Fruit fly (Drosophila melanogaster) whole organism, embryonic: Measurements from ENCODE around the gene Ppm1.

Source experiments
- ATbp ChIP-seq: fragments of 200-800 bp; sonication (Bioruptor generic); optimal IDR thresholded peaks from 2 replicates; lab custom pipeline; 2017; ENCODE audit warnings: missing biosample characterization, mild to moderate bottlenecking, missing genetic modification characterization, missing genetic modification reagents
- Abd-B ChIP-seq: fragments of 200-800 bp; sonication (Bioruptor generic); optimal IDR thresholded peaks from 2 replicates; lab custom pipeline; 2018; ENCODE audit warnings: missing biosample characterization, mild to moderate bottlenecking, missing genetic modification characterization, moderate library complexity
- Awh ChIP-seq: fragments of 200-800 bp; sonication (Bioruptor generic); IDR thresholded peaks from 2 replicates; pipeline ENCODE4, ENCODE4 v1.3.6; 2022; ENCODE audit warnings: missing biosample characterization, missing genetic modification characterization
- CG11085 ChIP-seq: fragments of 200-800 bp; sonication (Bioruptor generic); IDR thresholded peaks from 2 replicates; pipeline ENCODE4 v1.3.6; 2022; ENCODE audit warnings: missing biosample characterization, missing genetic modification characterization
- CG11695 ChIP-seq: fragments of 200-800 bp; sonication (Bioruptor generic); IDR thresholded peaks from 3 replicates; pipeline ENCODE4 v1.3.6; 2022; ENCODE audit warnings: missing biosample characterization, missing genetic modification characterization
- CG14014 ChIP-seq: fragments of 200-800 bp; sonication (Bioruptor generic); IDR thresholded peaks from 2 replicates; pipeline ENCODE4 v1.3.6; 2022; ENCODE audit warnings: missing biosample characterization, missing genetic modification characterization
- CG18262 ChIP-seq: fragments of 200-800 bp; optimal IDR thresholded peaks from 3 replicates; lab custom pipeline; 2019; ENCODE audit warnings: missing biosample characterization, mild to moderate bottlenecking, missing genetic modification characterization, moderate library complexity
- CG2875 ChIP-seq: fragments of 200-800 bp; sonication (Bioruptor generic); optimal IDR thresholded peaks from 2 replicates; lab custom pipeline; 2017; ENCODE audit warnings: missing biosample characterization, mild to moderate bottlenecking, missing genetic modification characterization, missing genetic modification reagents
- CG30403 ChIP-seq: fragments of 200-800 bp; sonication (Bioruptor generic); optimal IDR thresholded peaks from 3 replicates; lab custom pipeline; 2016; ENCODE audit warnings: missing biosample characterization, missing genetic modification characterization
- CG32532 ChIP-seq: fragments of 200-800 bp; sonication (Bioruptor generic); IDR thresholded peaks from 2 replicates; pipeline ENCODE4 v1.3.6; 2022; ENCODE audit warnings: missing biosample characterization, missing genetic modification characterization
- CG34376 ChIP-seq: fragments of 200-800 bp; sonication (Bioruptor generic); optimal IDR thresholded peaks from 2 replicates; lab custom pipeline; 2018; ENCODE audit warnings: missing biosample characterization, mild to moderate bottlenecking, missing genetic modification characterization
- CG4360 ChIP-seq: fragments of 200-800 bp; sonication (Bioruptor generic); IDR thresholded peaks from 2 replicates; pipeline ENCODE4 v1.3.6; 2022; ENCODE audit warnings: missing biosample characterization, missing genetic modification characterization
- CG5180 ChIP-seq: fragments of 200-800 bp; sonication (Bioruptor generic); optimal IDR thresholded peaks from 3 replicates; lab custom pipeline; 2017; ENCODE audit warnings: missing biosample characterization, missing genetic modification characterization, mild to moderate bottlenecking, moderate library complexity, missing genetic modification reagents
- CG6791 ChIP-seq: fragments of 200-800 bp; sonication (Bioruptor generic); IDR thresholded peaks from 3 replicates; pipeline ENCODE4 v1.3.6; 2022; ENCODE audit warnings: missing biosample characterization, missing genetic modification characterization; ENCODE audit not compliant: partially characterized antibody
- CG8388 ChIP-seq: fragments of 200-800 bp; sonication (Bioruptor generic); optimal IDR thresholded peaks from 2 replicates; lab custom pipeline; 2019; ENCODE audit warnings: missing biosample characterization, mild to moderate bottlenecking, missing genetic modification characterization, moderate library complexity
- CG9609 ChIP-seq: fragments of 200-800 bp; sonication (Bioruptor generic); optimal IDR thresholded peaks from 3 replicates; lab custom pipeline; 2016; ENCODE audit warnings: missing biosample characterization, missing genetic modification characterization
- CHES-1-like ChIP-seq: fragments of 200-800 bp; sonication (Bioruptor generic); optimal IDR thresholded peaks from 2 replicates; lab custom pipeline; 2016; ENCODE audit warnings: missing biosample characterization, missing genetic modification characterization
- Deaf1 ChIP-seq: fragments of 200-800 bp; optimal IDR thresholded peaks from 3 replicates; lab custom pipeline; 2019; ENCODE audit warnings: missing biosample characterization, mild to moderate bottlenecking, missing genetic modification characterization, moderate library complexity
- Dll ChIP-seq: fragments of 200-800 bp; sonication (Bioruptor generic); IDR thresholded peaks from 4 replicates; pipeline ENCODE4 v1.3.6; 2022; ENCODE audit warnings: missing biosample characterization, missing genetic modification characterization; ENCODE audit not compliant: partially characterized antibody
- Dp ChIP-seq: fragments of 200-800 bp; sonication (Bioruptor generic); optimal IDR thresholded peaks from 2 replicates; lab custom pipeline; 2018; ENCODE audit warnings: missing biosample characterization, mild to moderate bottlenecking, missing genetic modification characterization, moderate library complexity
- Mrtf ChIP-seq: fragments of 200-800 bp; sonication (Bioruptor generic); IDR thresholded peaks from 3 replicates; pipeline ENCODE4 v1.3.6; 2022; ENCODE audit warnings: missing biosample characterization, missing genetic modification characterization
- Pdp1 ChIP-seq, 2 experiments: fragments of 200-800 bp; sonication (Bioruptor generic); optimal IDR thresholded peaks; 3 replicates each; lab custom pipeline; 2016; ENCODE audit warnings: missing biosample characterization in 2 of 2, missing genetic modification characterization in 2 of 2, mild to moderate bottlenecking in 1 of 2, moderate library complexity in 1 of 2
- Rfx ChIP-seq: fragments of 200-800 bp; sonication (Bioruptor generic); IDR thresholded peaks from 2 replicates; pipeline ENCODE4 v1.3.6; 2022; ENCODE audit warnings: missing biosample characterization, missing genetic modification characterization
- amos ChIP-seq: fragments of 200-800 bp; sonication (Bioruptor generic); IDR thresholded peaks from 2 replicates; pipeline ENCODE4 v1.3.6; 2022; ENCODE audit warnings: missing biosample characterization, missing genetic modification characterization; ENCODE audit not compliant: partially characterized antibody
- caup ChIP-seq: fragments of 200-800 bp; sonication (Bioruptor generic); optimal IDR thresholded peaks from 3 replicates; lab custom pipeline; 2017; ENCODE audit warnings: missing biosample characterization, mild to moderate bottlenecking, missing genetic modification characterization, moderate library complexity; ENCODE audit not compliant: severe bottlenecking
- chif ChIP-seq, 2 experiments: fragments of 200-800 bp; sonication (Bioruptor generic); optimal IDR thresholded peaks; 3 replicates each; lab custom pipeline; 2016; ENCODE audit warnings: missing biosample characterization in 2 of 2, missing genetic modification characterization in 2 of 2
- chinmo ChIP-seq: fragments of 200-800 bp; sonication (Bioruptor generic); IDR thresholded peaks from 4 replicates; pipeline ENCODE4 v1.3.6; 2022; ENCODE audit warnings: missing biosample characterization, missing genetic modification characterization; ENCODE audit not compliant: partially characterized antibody
- ftz-f1 ChIP-seq: fragments of 200-800 bp; sonication (Bioruptor generic); optimal IDR thresholded peaks from 2 replicates; lab custom pipeline; 2016; ENCODE audit warnings: missing biosample characterization, missing genetic modification characterization
- gem ChIP-seq: fragments of 200-800 bp; sonication (Bioruptor generic); optimal IDR thresholded peaks from 2 replicates; lab custom pipeline; 2019; ENCODE audit warnings: missing biosample characterization, mild to moderate bottlenecking, missing genetic modification characterization, moderate library complexity
- gfzf ChIP-seq: fragments of 200-800 bp; sonication (Bioruptor generic); optimal IDR thresholded peaks from 2 replicates; lab custom pipeline; 2016; ENCODE audit warnings: missing biosample characterization, mild to moderate bottlenecking, missing genetic modification characterization, moderate library complexity
- ind ChIP-seq: fragments of 200-800 bp; sonication (Bioruptor generic); optimal IDR thresholded peaks from 3 replicates; lab custom pipeline; 2016; ENCODE audit warnings: missing biosample characterization, missing genetic modification characterization
- lilli ChIP-seq: fragments of 200-800 bp; sonication (Bioruptor generic); optimal IDR thresholded peaks from 3 replicates; lab custom pipeline; 2016; ENCODE audit warnings: missing biosample characterization, missing genetic modification characterization
- onecut ChIP-seq: fragments of 200-800 bp; sonication (Bioruptor generic); IDR thresholded peaks from 2 replicates; pipeline ENCODE4 v1.3.6; 2022; ENCODE audit warnings: missing biosample characterization, missing genetic modification characterization
- repo ChIP-seq: fragments of 200-800 bp; sonication (Bioruptor generic); optimal IDR thresholded peaks from 2 replicates; lab custom pipeline; 2016; ENCODE audit warnings: missing biosample characterization, missing genetic modification characterization
- sens ChIP-seq: fragments of 200-800 bp; sonication (Bioruptor generic); peaks from one replicate; lab custom pipeline; 2016; ENCODE audit warnings: missing biosample characterization, missing genetic modification characterization
- tap ChIP-seq: fragments of 200-800 bp; optimal IDR thresholded peaks from 3 replicates; lab custom pipeline; 2019; ENCODE audit warnings: missing biosample characterization, mild to moderate bottlenecking, missing genetic modification characterization, moderate library complexity

Ppm1 gene

dm6 chr3L:606490-607327 is 25.6 kb downstream of the Ppm1 start, which contains the start of gene Reg-2 (continued):
- TF ChIP-seq Pdp1 (GFP tag; optimal IDR thresholded peaks at IDR 0.05; lab: Kevin White, UChicago): peak in 1 of 2 experiments; percentile 0
- no peak for TF ChIP-seq CG2875 (GFP tag; lab: Kevin White, UChicago)
- TF ChIP-seq Dll: no peak
- TF ChIP-seq repo (GFP tag; lab: Kevin White, UChicago): no peak
- TF ChIP-seq CG14014 (GFP tag; lab: Robert Waterston, UW): no peak
- no peak for TF ChIP-seq tap (tag; lab: Kevin White, UChicago)
- TF ChIP-seq CG6791 (GFP tag; lab: Robert Waterston, UW): 0 out of 3 replicates have a peak, but pooled peaks have one; percentile 10
- TF ChIP-seq Dp (GFP tag; lab: Kevin White, UChicago): peak; percentile 94
- TF ChIP-seq gfzf (GFP tag; lab: Kevin White, UChicago): peak; percentile 21
- TF ChIP-seq CG11085 (GFP tag; lab: Robert Waterston, UW): no peak
- peak; percentile 32 for TF ChIP-seq gem (tag; lab: Kevin White, UChicago)
- TF ChIP-seq CG34376 (GFP tag; lab: Kevin White, UChicago): peak; percentile 99
- no peak for TF ChIP-seq Abd-B (GFP tag; lab: Kevin White, UChicago)
- TF ChIP-seq lilli (GFP tag; lab: Kevin White, UChicago): peak; percentile 20
- TF ChIP-seq CHES-1-like: no peak
- TF ChIP-seq CG18262 (tag; lab: Kevin White, UChicago): no peak
- TF ChIP-seq ATbp (GFP tag; lab: Kevin White, UChicago): peak; percentile 6
- TF ChIP-seq CG9609 (GFP tag; lab: Kevin White, UChicago): no peak
- no peak for TF ChIP-seq ind
- peak; percentile 13; the same call in 1 of the 2 replicates for TF ChIP-seq onecut (GFP tag; lab: Robert Waterston, UW)
- TF ChIP-seq CG11695 (GFP tag; lab: Robert Waterston, UW): no peak
- TF ChIP-seq CG8388 (GFP tag; lab: Kevin White, UChicago): no peak
- TF ChIP-seq amos (GFP tag; lab: Robert Waterston, UW): no peak; the same call in 1 of the 2 replicates
- peak; percentile 39; the same call in 1 of the 2 replicates for TF ChIP-seq Rfx (GFP tag; lab: Robert Waterston, UW)
- TF ChIP-seq CG5180 (GFP tag; lab: Kevin White, UChicago): no peak
- TF ChIP-seq CG30403 (GFP tag; lab: Kevin White, UChicago): peak; percentile 24
- TF ChIP-seq CG32532 (GFP tag; lab: Robert Waterston, UW): peak; percentile 42; the same call in 1 of the 2 replicates
- TF ChIP-seq Mrtf: no peak
- TF ChIP-seq Deaf1 (tag; lab: Kevin White, UChicago): peak; percentile 93
- peak; percentile 40 for TF ChIP-seq caup (GFP tag; lab: Kevin White, UChicago)

- TF ChIP-seq CG4360 (GFP tag; lab: Robert Waterston, UW): peak; percentile 55; the same call in 1 of the 2 replicates
- peak; percentile 51 for TF ChIP-seq sens (GFP tag; lab: Kevin White, UChicago)
- 0 out of 4 replicates have a peak, but pooled peaks have one; percentile 35 for TF ChIP-seq chinmo (GFP tag; lab: Robert Waterston, UW)
- no peak for TF ChIP-seq ftz-f1 (GFP tag; lab: Kevin White, UChicago)
- 0 out of 2 replicates have a peak, but pooled peaks have one; percentile 37 for TF ChIP-seq Awh (GFP tag; lab: Robert Waterston, UW)
- no peak for TF ChIP-seq chif (GFP tag; optimal IDR thresholded peaks at IDR 0.05; lab: Kevin White, UChicago)
Measured at dm6 chr3L:607551-608314, 26.6 kb downstream of the Ppm1 start.
